Fruit fly (Drosophila melanogaster): ENCODE results near the gene CSN5.

CSN5 gene

dm6 chr3R:16496209-16496608, 26.3 kb downstream of the CSN5 start:
- no peak for TF ChIP-seq CTCF (optimal IDR thresholded peaks at IDR 0.05)
- no peak for TF ChIP-seq CG8478 (optimal IDR thresholded peaks at IDR 0.05)

- TF ChIP-seq CG8478 (optimal IDR thresholded peaks at IDR 0.05), result no peak
- TF ChIP-seq CTCF (optimal IDR thresholded peaks at IDR 0.05), result peak; percentile 91 to 96
Observed at dm6 chr3R:16497379-16497778, 27.5 kb downstream of the CSN5 start.

dm6 chr3R:16498859-16499258, 29.0 kb downstream of the CSN5 start, which contains the start of gene Gr89a:
Gene Gr89a (minus strand): TSS chr3R:16498959.
- TF ChIP-seq CTCF (optimal IDR thresholded peaks at IDR 0.05) (no peak), CG8478 (optimal IDR thresholded peaks at IDR 0.05) (no peak)

- TF ChIP-seq CG8478 (optimal IDR thresholded peaks at IDR 0.05) (no peak), CTCF (optimal IDR thresholded peaks at IDR 0.05) (no peak)
Observed at dm6 chr3R:16500919-16501851, 31.3 kb downstream of the CSN5 start, which contains the start of gene Decay. Gene Decay (minus strand): TSS chr3R:16501050.

dm6 chr3R:16502595-16503305, 32.9 kb downstream of the CSN5 start, which contains the start of gene CG42342:
Gene CG42342 (plus strand): TSS chr3R:16502770.
- TF ChIP-seq CG8478 (optimal IDR thresholded peaks at IDR 0.05), result no peak
- TF ChIP-seq CTCF (optimal IDR thresholded peaks at IDR 0.05), result no peak

dm6 chr3R:16504541-16504940, 34.6 kb downstream of the CSN5 start:
- TF ChIP-seq CG8478 (optimal IDR thresholded peaks at IDR 0.05) (no peak), CTCF (optimal IDR thresholded peaks at IDR 0.05) (no peak)

- TF ChIP-seq CG8478 (optimal IDR thresholded peaks at IDR 0.05), result no peak
- TF ChIP-seq CTCF (optimal IDR thresholded peaks at IDR 0.05), result no peak
Observed at dm6 chr3R:16507706-16508105, 37.8 kb downstream of the CSN5 start.

dm6 chr3R:16510128-16510527, 40.2 kb downstream of the CSN5 start:
- TF ChIP-seq CTCF (optimal IDR thresholded peaks at IDR 0.05), result no peak

dm6 chr3R:16518150-16518662, 48.3 kb downstream of the CSN5 start:
- TF ChIP-seq CG8478 (optimal IDR thresholded peaks at IDR 0.05), result no peak
- no peak for TF ChIP-seq CTCF (optimal IDR thresholded peaks at IDR 0.05)
